Worm (Caenorhabditis elegans): Measurements from ENCODE around the gene C06B8.2.

DNA sequence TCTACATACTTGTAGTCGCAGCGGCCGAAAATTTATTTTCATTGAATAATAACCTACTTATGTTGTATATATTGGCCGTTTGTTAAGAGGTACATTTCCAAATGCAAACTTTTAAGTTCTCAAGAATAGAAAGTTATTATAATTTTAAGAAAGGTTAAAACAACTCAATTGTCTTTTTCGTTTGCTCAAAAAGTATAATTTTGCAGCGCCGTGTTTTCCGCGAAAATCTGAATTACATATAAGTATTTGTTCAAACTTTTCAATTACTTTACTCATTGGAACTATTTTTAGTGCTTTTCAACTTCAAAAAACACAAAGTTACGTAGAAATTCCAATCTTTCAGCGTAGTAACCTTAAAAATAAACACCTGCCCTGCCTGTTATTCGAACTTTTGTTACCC, 33.1 kb downstream of the C06B8.2 start, which contains the start of gene srh-239:
- TF ChIP-seq pha-4 (tag; optimal IDR thresholded peaks at IDR 0.05) (no peak), ztf-11 (tag; optimal IDR thresholded peaks at IDR 0.05) (no peak)

Measured in whole organism, mixed stage, embryonic.